Fruit fly (Drosophila melanogaster) ovary, adult (tissue): Measurements from ENCODE around the gene Ankrd49.

Experiments
- CG17801 ChIP-seq: fragments of 200-800 bp; optimal IDR thresholded peaks from 2 replicates; lab custom pipeline; 2019; ENCODE audit warnings: missing biosample characterization, mild to moderate bottlenecking, missing genetic modification characterization, moderate library complexity; ENCODE audit not compliant: partially characterized antibody

Gene Ankrd49

DNA sequence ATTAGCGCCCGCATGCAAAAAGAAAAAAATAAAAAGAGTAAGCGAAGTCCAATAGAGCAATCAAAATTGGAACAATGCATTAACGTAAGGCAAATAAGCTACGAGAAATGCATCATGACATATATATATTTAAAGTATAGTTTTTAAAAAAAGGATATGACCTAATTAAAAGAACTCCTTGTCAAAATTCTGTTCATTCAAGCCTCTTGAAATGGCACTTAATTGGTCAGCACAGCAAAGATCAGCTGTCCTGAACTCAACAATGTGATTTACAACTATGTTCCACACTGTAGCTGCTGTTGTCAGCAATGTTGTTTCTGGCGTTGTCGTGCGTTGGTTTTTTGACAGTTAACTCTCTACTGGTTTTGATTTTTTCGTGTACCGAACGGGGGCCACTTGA is 5.4 kb downstream of the Ankrd49 start:
- TF ChIP-seq CG17801 (GFP tag; lab: Kevin White, UChicago), result peak; percentile 50

DNA sequence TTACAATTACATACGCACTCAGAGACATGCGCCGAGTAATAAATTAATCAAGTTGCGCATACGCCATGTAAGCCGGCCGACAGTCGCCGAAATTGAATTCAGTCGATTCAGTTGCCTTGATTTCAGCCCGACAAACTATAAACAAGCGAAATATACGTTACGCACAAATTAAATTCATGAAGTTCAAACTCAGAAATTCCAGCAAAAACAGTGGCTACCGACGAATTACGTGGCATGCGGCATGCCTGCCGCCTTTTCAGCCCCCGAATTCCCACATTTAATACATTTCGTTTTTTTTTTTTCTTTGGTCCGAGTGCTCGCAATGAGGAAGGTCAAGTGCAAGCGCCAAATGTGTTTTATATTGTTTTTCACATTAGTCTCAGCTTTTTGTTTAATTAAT is 6.9 kb downstream of the Ankrd49 start:
- TF ChIP-seq CG17801 (GFP tag; lab: Kevin White, UChicago), result no peak

DNA sequence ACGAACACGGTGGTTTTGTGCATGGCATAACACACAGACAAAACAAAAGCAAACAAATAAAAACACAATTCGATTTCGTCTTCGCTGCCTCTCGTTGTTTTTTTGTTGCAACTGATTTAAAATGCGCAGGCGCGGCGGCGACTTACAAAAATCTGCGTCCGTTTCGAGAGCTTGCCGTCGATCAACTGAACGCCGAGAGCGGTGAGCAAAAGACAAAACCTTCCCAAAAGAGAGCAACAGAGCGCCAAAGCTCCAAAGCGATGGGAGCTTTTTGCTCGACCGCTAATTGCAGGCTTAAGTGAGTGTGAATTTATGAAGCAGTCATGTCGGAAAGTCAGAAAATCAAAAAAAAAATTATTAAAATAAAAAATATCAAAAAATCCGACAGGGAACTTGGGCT is 9.9 kb downstream of the Ankrd49 start, which contains the start of gene mol:
mol (minus strand) TSS at position 190 of the 400 bp plus-strand sequence.
- TF ChIP-seq CG17801 (GFP tag; lab: Kevin White, UChicago), result no peak

DNA sequence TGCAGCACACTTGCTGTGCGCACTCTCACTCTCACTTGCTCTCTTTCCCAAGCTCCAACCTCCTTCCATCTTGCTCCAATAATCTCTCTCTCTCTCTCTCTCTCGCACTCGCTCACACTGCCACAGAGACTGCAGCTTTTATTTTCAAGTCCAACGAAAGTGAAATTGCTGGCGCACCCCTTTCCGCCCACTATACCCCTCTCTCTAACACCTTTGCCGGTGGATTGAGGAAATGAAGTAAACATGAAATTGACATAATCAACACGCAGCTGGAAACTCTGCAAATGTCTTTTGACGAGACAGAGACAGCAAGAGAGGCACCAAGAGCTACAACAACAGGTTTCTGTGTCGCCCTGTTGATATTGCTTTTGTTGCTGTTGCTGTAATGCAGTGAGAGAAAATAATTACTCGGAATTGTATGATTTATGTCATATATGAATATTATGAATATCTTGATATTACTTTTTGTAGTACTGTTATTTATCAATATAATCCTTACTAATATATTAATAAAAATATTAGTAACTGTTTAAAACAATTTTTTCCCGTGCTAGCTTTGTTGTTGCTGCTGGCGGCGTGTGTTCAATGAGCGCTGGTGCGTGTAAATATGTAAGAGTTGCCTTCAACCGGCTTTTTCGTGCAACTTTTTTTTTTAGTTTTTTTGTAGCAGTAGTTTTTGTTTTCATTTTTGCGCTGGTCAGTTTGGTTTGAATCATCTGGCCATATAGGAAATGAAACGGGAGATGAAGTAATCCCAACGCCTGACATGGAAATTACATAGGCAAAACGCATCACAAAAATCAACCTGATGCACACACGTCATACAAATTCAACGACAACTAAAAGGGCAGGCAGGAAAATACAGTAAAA is 11.4 kb downstream of the Ankrd49 start:
- TF ChIP-seq CG17801 (GFP tag; lab: Kevin White, UChicago), result peak; percentile 26

DNA sequence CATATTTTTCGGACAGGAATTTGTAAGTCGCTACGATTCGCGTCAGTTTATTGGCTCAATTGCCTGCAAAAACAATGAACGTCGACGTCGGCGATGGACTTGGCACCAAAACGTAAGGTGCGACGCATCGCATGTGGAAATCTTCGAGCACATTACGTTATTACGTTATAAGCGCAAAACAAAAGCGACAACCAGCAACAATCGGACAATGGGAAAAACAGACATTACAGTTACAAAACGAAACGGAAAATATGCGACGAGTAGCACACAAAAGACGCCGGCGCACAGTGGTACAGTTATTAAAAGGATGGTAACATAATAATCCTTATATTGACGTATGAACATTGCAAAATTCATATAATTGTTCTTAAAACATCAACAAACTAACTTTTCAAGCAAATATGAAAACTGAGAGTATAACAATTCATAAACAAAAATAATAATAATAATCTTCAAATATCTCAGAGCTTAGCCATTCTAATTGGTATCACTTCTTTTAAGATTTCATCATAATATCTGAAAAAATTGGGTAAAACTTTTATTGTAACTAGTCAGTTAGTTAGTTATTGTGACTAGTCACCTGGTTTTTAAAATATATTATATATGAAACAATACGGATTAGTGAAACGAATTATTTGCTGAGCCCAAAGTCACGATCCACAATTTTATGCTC is 12.3 kb downstream of the Ankrd49 start:
- no peak for TF ChIP-seq CG17801 (GFP tag; lab: Kevin White, UChicago)

DNA sequence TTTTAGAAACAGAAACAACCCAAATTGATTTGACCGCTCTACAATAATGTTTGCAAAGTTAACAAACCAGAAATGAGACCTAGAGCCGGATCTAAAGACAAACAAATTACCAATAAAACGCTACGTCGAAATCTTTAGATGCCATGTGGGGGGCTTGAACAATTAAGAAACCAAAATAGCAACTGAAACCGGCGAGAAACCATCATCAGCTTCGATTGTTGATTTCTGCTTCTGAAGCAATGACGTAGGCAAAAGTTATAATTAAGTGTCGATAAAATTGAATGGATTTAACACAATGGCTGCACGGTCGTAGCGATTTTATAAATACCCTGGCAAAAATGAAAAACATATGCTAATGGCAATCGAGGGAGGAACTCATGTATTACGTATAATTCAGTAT is 14.3 kb downstream of the Ankrd49 start:
- no peak for TF ChIP-seq CG17801 (GFP tag; lab: Kevin White, UChicago)

DNA sequence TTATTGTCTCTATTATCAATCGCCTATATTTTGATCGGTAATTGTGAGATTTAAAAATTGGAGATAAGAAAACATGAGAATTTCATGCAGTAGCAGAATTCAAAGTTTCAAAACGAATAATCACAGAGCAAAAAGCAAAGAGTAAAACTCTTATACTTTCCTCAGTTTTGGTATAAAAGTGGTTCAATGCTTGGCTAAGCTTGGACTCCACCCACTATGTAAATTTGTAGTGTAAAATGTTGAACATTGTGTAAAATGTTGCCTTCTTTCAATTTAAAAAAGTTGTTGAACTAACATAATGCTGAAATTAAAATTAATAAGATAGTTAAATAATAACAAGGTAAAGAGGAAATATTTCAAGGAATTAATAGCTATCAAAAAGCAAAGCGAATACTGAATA is 34.4 kb downstream of the Ankrd49 start:
- TF ChIP-seq CG17801 (GFP tag; lab: Kevin White, UChicago), result no peak

DNA sequence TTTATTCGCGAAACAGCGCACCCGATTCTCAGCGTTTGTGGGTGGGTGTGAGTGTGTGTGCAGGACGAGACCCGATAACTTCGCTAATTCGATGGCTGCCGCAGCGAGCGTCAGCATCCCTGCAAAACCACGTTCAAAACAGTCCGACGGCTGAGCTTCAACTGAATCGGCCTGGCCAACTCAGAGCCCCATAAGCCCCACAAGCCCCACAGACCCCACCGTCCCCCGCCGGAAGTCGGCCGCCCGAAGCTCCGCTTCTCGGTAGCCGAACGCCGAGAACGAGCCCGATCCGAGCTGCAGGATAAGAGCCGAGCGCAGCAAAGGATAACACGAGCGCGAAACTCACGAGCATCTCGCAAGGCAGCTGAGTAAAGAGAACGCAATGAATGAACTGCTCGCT is 35.1 kb downstream of the Ankrd49 start, which contains the start of gene side-II:
side-II (minus strand) TSS at position 168 of the 400 bp plus-strand sequence.
- no peak for TF ChIP-seq CG17801 (GFP tag; lab: Kevin White, UChicago)
